Fruit fly (Drosophila melanogaster) whole organism, embryonic: ENCODE measurements around the gene Cpr30B.

Experiments
- Atf6 ChIP-seq: fragments of 200-800 bp; sonication (Bioruptor generic); IDR thresholded peaks from 2 replicates; pipeline ENCODE4 v1.3.6; 2022; ENCODE audit warnings: missing biosample characterization, missing genetic modification characterization
- CG10147 ChIP-seq: fragments of 200-800 bp; sonication (Bioruptor generic); optimal IDR thresholded peaks from 2 replicates; lab custom pipeline; 2019; ENCODE audit warnings: missing biosample characterization, mild to moderate bottlenecking, missing genetic modification characterization, moderate library complexity
- CG10462 ChIP-seq: fragments of 200-800 bp; sonication (Bioruptor generic); optimal IDR thresholded peaks from 2 replicates; lab custom pipeline; 2016; ENCODE audit warnings: missing biosample characterization, missing genetic modification characterization
- CG10654 ChIP-seq: fragments of 200-800 bp; sonication (Bioruptor generic); optimal IDR thresholded peaks from 2 replicates; lab custom pipeline; 2016; ENCODE audit warnings: missing biosample characterization, missing genetic modification characterization
- CG12219 ChIP-seq: fragments of 200-800 bp; sonication (Bioruptor generic); optimal IDR thresholded peaks from 3 replicates; lab custom pipeline; 2018; ENCODE audit warnings: missing biosample characterization, mild to moderate bottlenecking, missing genetic modification characterization
- CG12236 ChIP-seq: fragments of 200-800 bp; sonication (Bioruptor generic); optimal IDR thresholded peaks from 2 replicates; lab custom pipeline; 2016; ENCODE audit warnings: missing biosample characterization, missing genetic modification characterization
- CG13287 ChIP-seq: fragments of 200-800 bp; sonication (Bioruptor generic); IDR thresholded peaks from 2 replicates; pipeline ENCODE4 v1.3.6; 2022; ENCODE audit warnings: missing biosample characterization, missing genetic modification characterization; ENCODE audit not compliant: partially characterized antibody
- CG15479 ChIP-seq: fragments of 200-800 bp; sonication (Bioruptor generic); optimal IDR thresholded peaks from 3 replicates; lab custom pipeline; 2019; ENCODE audit warnings: missing biosample characterization, mild to moderate bottlenecking, missing genetic modification characterization, moderate library complexity
- CG16863 ChIP-seq: fragments of 200-800 bp; sonication (Bioruptor generic); optimal IDR thresholded peaks from 3 replicates; lab custom pipeline; 2016; ENCODE audit warnings: missing biosample characterization, missing genetic modification characterization
- CG17359 ChIP-seq: fragments of 200-800 bp; sonication (Bioruptor generic); optimal IDR thresholded peaks from 3 replicates; lab custom pipeline; 2018; ENCODE audit warnings: missing biosample characterization, mild to moderate bottlenecking, missing genetic modification characterization, moderate library complexity
- CG1792 ChIP-seq: fragments of 200-800 bp; sonication (Bioruptor generic); optimal IDR thresholded peaks from 2 replicates; lab custom pipeline; 2016; ENCODE audit warnings: missing biosample characterization, missing genetic modification characterization
- CG1832 ChIP-seq: fragments of 200-800 bp; sonication (Bioruptor generic); optimal IDR thresholded peaks from 2 replicates; lab custom pipeline; 2017; ENCODE audit warnings: missing biosample characterization, mild to moderate bottlenecking, missing genetic modification characterization, inconsistent platforms
- CG31224 ChIP-seq: fragments of 200-800 bp; sonication (Bioruptor generic); IDR thresholded peaks from 2 replicates; pipeline ENCODE4 v1.3.6; 2022; ENCODE audit warnings: missing biosample characterization, missing genetic modification characterization
- CG7745 ChIP-seq: fragments of 200-800 bp; sonication (Bioruptor generic); optimal IDR thresholded peaks from 2 replicates; lab custom pipeline; 2018; ENCODE audit warnings: missing biosample characterization, mild to moderate bottlenecking, missing genetic modification characterization, moderate library complexity
- CG9215 ChIP-seq: fragments of 200-800 bp; sonication (Bioruptor generic); IDR thresholded peaks from 2 replicates; pipeline ENCODE4 v1.3.6; 2022; ENCODE audit warnings: missing biosample characterization, missing genetic modification characterization
- CG9609 ChIP-seq: fragments of 200-800 bp; sonication (Bioruptor generic); optimal IDR thresholded peaks from 3 replicates; lab custom pipeline; 2016; ENCODE audit warnings: missing biosample characterization, missing genetic modification characterization
- CG9817 ChIP-seq: fragments of 200-800 bp; sonication (Bioruptor generic); optimal IDR thresholded peaks from 2 replicates; lab custom pipeline; 2018; ENCODE audit warnings: missing biosample characterization, mild to moderate bottlenecking, missing genetic modification characterization, moderate library complexity
- CkIIα-i1 ChIP-seq: fragments of 200-800 bp; sonication (Bioruptor generic); IDR thresholded peaks from 2 replicates; pipeline ENCODE4 v1.3.6; 2022; ENCODE audit warnings: missing biosample characterization, missing genetic modification characterization
- E2f2 ChIP-seq: fragments of 200-800 bp; sonication (Bioruptor generic); IDR thresholded peaks from 2 replicates; pipeline ENCODE4 v1.3.6; 2022; ENCODE audit warnings: missing biosample characterization, missing genetic modification characterization
- Fer2 ChIP-seq: fragments of 200-800 bp; sonication (Bioruptor generic); optimal IDR thresholded peaks from 2 replicates; lab custom pipeline; 2018; ENCODE audit warnings: missing biosample characterization, mild to moderate bottlenecking, missing genetic modification characterization, moderate library complexity
- GATAe ChIP-seq: fragments of 200-800 bp; sonication (Bioruptor generic); conservative IDR thresholded peaks from 2 replicates; pipeline ENCODE4 v1.3.6; 2022; ENCODE audit warnings: missing biosample characterization, missing genetic modification characterization
- Hr3 ChIP-seq: fragments of 200-800 bp; sonication (Bioruptor generic); optimal IDR thresholded peaks from 3 replicates; lab custom pipeline; 2016; ENCODE audit warnings: missing biosample characterization, missing genetic modification characterization
- Hr39 ChIP-seq: fragments of >200 bp; optimal IDR thresholded peaks from 2 replicates; lab custom pipeline; 2017
- Mad ChIP-seq: fragments of 200-800 bp; sonication (Bioruptor generic); optimal IDR thresholded peaks from 2 replicates; lab custom pipeline; 2016; ENCODE audit warnings: missing biosample characterization, missing genetic modification characterization
- Nf-YC ChIP-seq: fragments of 200-800 bp; optimal IDR thresholded peaks from 3 replicates; lab custom pipeline; 2019; ENCODE audit warnings: missing biosample characterization, mild to moderate bottlenecking, missing genetic modification characterization, moderate library complexity
- NfI ChIP-seq: fragments of 200-800 bp; sonication (Bioruptor generic); optimal IDR thresholded peaks from 3 replicates; lab custom pipeline; 2018; ENCODE audit warnings: missing biosample characterization, mild to moderate bottlenecking, missing genetic modification characterization, moderate library complexity
- Optix ChIP-seq: fragments of 200-800 bp; sonication (Bioruptor generic); IDR thresholded peaks from 3 replicates; pipeline ENCODE4 v1.3.6; 2022; ENCODE audit warnings: missing biosample characterization, missing genetic modification characterization
- al ChIP-seq: fragments of 200-800 bp; sonication (Bioruptor generic); IDR thresholded peaks from 2 replicates; pipeline ENCODE4 v1.3.6; 2022; ENCODE audit warnings: missing biosample characterization, missing genetic modification characterization
- ap ChIP-seq: fragments of 200-800 bp; sonication (Bioruptor generic); IDR thresholded peaks from 2 replicates; pipeline ENCODE4 v1.3.6; 2022; ENCODE audit warnings: missing biosample characterization, missing genetic modification characterization
- ash1 ChIP-seq: fragments of 200-800 bp; sonication (Bioruptor generic); optimal IDR thresholded peaks from 2 replicates; lab custom pipeline; 2018; ENCODE audit warnings: missing biosample characterization, mild to moderate bottlenecking, missing genetic modification characterization
- bcd ChIP-seq: fragments of 200-800 bp; sonication (Bioruptor generic); optimal IDR thresholded peaks from 2 replicates; lab custom pipeline; 2017; ENCODE audit warnings: missing biosample characterization, mild to moderate bottlenecking, missing genetic modification characterization
- cas ChIP-seq: fragments of 200-800 bp; sonication (Bioruptor generic); IDR thresholded peaks from 2 replicates; pipeline ENCODE4 v1.3.6; 2022; ENCODE audit warnings: missing biosample characterization, missing genetic modification characterization
- corto ChIP-seq: fragments of 200-800 bp; sonication (Bioruptor generic); optimal IDR thresholded peaks from 2 replicates; lab custom pipeline; 2016; ENCODE audit warnings: missing biosample characterization, mild to moderate bottlenecking, missing genetic modification characterization, moderate library complexity
- dmrt99B ChIP-seq: fragments of 200-800 bp; sonication (Bioruptor generic); optimal IDR thresholded peaks from 2 replicates; lab custom pipeline; 2018; ENCODE audit warnings: missing biosample characterization, mild to moderate bottlenecking, missing genetic modification characterization, moderate library complexity
- lab ChIP-seq: fragments of 200-800 bp; sonication (Bioruptor generic); optimal IDR thresholded peaks from 3 replicates; lab custom pipeline; 2017; ENCODE audit warnings: missing biosample characterization, missing genetic modification characterization, mild to moderate bottlenecking, moderate library complexity, missing genetic modification reagents
- lov ChIP-seq, 2 experiments: fragments of 200-800 bp in 1 of 2; fragments of >200 bp in 1 of 2; sonication (Bioruptor generic) in 1 of 2; IDR thresholded peaks in 1 of 2; optimal IDR thresholded peaks in 1 of 2; 2 replicates in 1 of 2; 3 replicates in 1 of 2; pipeline versions ENCODE4 v1.3.6 to Lab custom; 2017 to 2022; ENCODE audit warnings: missing biosample characterization in 1 of 2, missing genetic modification characterization in 1 of 2
- luna ChIP-seq: fragments of 200-800 bp; sonication (Bioruptor generic); optimal IDR thresholded peaks from 2 replicates; lab custom pipeline; 2016; ENCODE audit warnings: missing biosample characterization, missing genetic modification characterization
- nerfin-2 ChIP-seq: fragments of 200-800 bp; sonication (Bioruptor generic); IDR thresholded peaks from 2 replicates; pipeline ENCODE4 v1.3.6; 2022; ENCODE audit warnings: missing biosample characterization, missing genetic modification characterization; ENCODE audit not compliant: partially characterized antibody
- pan ChIP-seq, 4 experiments: fragments of >200 bp in 3 of 4; fragments of 200-800 bp in 1 of 4; sonication (Bioruptor generic) in 1 of 4; optimal IDR thresholded peaks in 3 of 4; IDR thresholded peaks in 1 of 4; 2 replicates each; pipeline versions ENCODE4 v1.3.6 to Lab custom; 2017 to 2022; ENCODE audit warnings: missing biosample characterization in 2 of 4, missing genetic modification characterization in 2 of 4, mixed read lengths in 1 of 4
- pb ChIP-seq: fragments of 200-800 bp; sonication (Bioruptor generic); optimal IDR thresholded peaks from 3 replicates; lab custom pipeline; 2016; ENCODE audit warnings: missing biosample characterization, missing genetic modification characterization
- pfk ChIP-seq: fragments of 200-800 bp; sonication (Bioruptor generic); optimal IDR thresholded peaks from 2 replicates; lab custom pipeline; 2018; ENCODE audit warnings: missing biosample characterization, mild to moderate bottlenecking, missing genetic modification characterization, moderate library complexity
- pita ChIP-seq: fragments of 200-800 bp; sonication (Bioruptor generic); optimal IDR thresholded peaks from 2 replicates; lab custom pipeline; 2017; ENCODE audit warnings: missing biosample characterization, mild to moderate bottlenecking, missing genetic modification characterization
- repo ChIP-seq: fragments of 200-800 bp; sonication (Bioruptor generic); optimal IDR thresholded peaks from 2 replicates; lab custom pipeline; 2016; ENCODE audit warnings: missing biosample characterization, missing genetic modification characterization
- sd ChIP-seq: fragments of 200-800 bp; sonication (Bioruptor generic); optimal IDR thresholded peaks from 3 replicates; lab custom pipeline; 2018; ENCODE audit warnings: missing biosample characterization, mild to moderate bottlenecking, missing genetic modification characterization, moderate library complexity
- sima ChIP-seq: fragments of 200-800 bp; sonication (Bioruptor generic); optimal IDR thresholded peaks from 2 replicates; lab custom pipeline; 2016; ENCODE audit warnings: missing biosample characterization, missing genetic modification characterization
- slp2 ChIP-seq: fragments of 200-800 bp; sonication (Bioruptor generic); optimal IDR thresholded peaks from 2 replicates; lab custom pipeline; 2016; ENCODE audit warnings: missing biosample characterization, missing genetic modification characterization
- sna ChIP-seq: fragments of 200-800 bp; sonication (Bioruptor generic); IDR thresholded peaks from 2 replicates; pipeline ENCODE4 v1.3.6; 2022; ENCODE audit warnings: missing biosample characterization, missing genetic modification characterization; ENCODE audit not compliant: partially characterized antibody
- stwl ChIP-seq: fragments of 200-800 bp; sonication (Bioruptor generic); optimal IDR thresholded peaks from 3 replicates; lab custom pipeline; 2018; ENCODE audit warnings: missing biosample characterization, mild to moderate bottlenecking, missing genetic modification characterization, moderate library complexity
- trh ChIP-seq: fragments of 200-800 bp; sonication (Bioruptor generic); optimal IDR thresholded peaks from 2 replicates; lab custom pipeline; 2016; ENCODE audit warnings: missing biosample characterization, missing genetic modification characterization

Gene Cpr30B

DNA sequence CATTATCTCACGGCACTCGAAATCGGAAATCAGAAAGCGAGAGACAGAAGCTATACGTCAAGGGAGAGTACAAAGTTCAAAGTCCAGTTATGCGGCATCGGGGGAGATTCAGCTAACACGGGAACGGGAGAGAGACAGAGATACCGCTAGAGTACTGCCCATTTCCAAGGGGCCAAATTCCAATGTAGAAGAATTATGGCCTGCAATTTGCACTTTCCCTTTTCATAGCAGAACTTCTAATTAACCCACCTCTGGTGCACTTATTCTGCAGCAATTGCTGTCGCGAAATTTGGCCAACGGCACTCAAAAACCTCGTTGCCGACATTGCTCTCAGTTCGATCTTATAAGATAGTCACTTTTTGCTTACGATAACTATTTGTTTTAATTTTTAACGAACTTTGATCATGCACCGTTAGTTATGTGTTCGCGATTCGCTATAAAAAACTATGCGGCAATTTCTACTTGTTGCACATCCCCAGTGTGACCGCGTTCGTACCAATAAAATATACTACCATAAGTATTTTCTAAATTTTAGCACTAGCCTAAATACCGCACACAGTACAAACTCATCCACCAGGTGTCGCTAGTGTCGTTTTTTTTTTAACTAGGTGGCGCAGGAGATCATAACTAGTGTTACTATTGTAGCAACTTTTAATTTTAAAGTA, 33.7 kb downstream of the Cpr30B start, which contains the start of gene Mtpalpha (continued):
- TF ChIP-seq repo = no peak
- peak; percentile 7 for TF ChIP-seq CG17359 (tag; lab: Kevin White, UChicago)
- TF ChIP-seq Nf-YC = no peak
- TF ChIP-seq CG7745 (tag; lab: Kevin White, UChicago) = no peak
- no peak for TF ChIP-seq sna (GFP tag; lab: Robert Waterston, UW)
- no peak for TF ChIP-seq Mad (GFP tag; lab: Kevin White, UChicago)
- TF ChIP-seq lov (optimal IDR thresholded peaks at IDR 0.05; lab: Kevin White, UChicago) = no peak
- TF ChIP-seq lov (GFP tag; IDR thresholded peaks at IDR 0.05; lab: Robert Waterston, UW) = no peak
- no peak for TF ChIP-seq CG15479 (GFP tag; lab: Kevin White, UChicago)
- TF ChIP-seq pan (optimal IDR thresholded peaks at IDR 0.05; lab: Kevin White, UChicago) = no peak
- TF ChIP-seq pan (GFP tag; optimal IDR thresholded peaks at IDR 0.05 in 1 of 2, IDR thresholded peaks at IDR 0.05 in 1 of 2) = peak in 1 of 2 experiments; percentile 18
- no peak for TF ChIP-seq CG12219 (GFP tag; lab: Kevin White, UChicago)
- TF ChIP-seq CG10654 (GFP tag; lab: Kevin White, UChicago) = no peak
- TF ChIP-seq pfk (GFP tag; lab: Kevin White, UChicago) = no peak
- no peak for TF ChIP-seq pb (GFP tag; lab: Kevin White, UChicago)
- no peak for TF ChIP-seq Fer2 (tag; lab: Kevin White, UChicago)
- TF ChIP-seq CG12236 (GFP tag; lab: Kevin White, UChicago) = no peak
- TF ChIP-seq CkIIα-i1 (GFP tag; lab: Robert Waterston, UW) = no peak
- TF ChIP-seq NfI (GFP tag; lab: Kevin White, UChicago) = peak; percentile 25
- TF ChIP-seq Optix = no peak
- TF ChIP-seq sd (tag; lab: Kevin White, UChicago) = no peak
- peak; percentile 43 for TF ChIP-seq Hr3 (GFP tag; lab: Kevin White, UChicago)
- TF ChIP-seq stwl = peak; percentile 84
- no peak for TF ChIP-seq GATAe (GFP tag; lab: Robert Waterston, UW)
- TF ChIP-seq al (GFP tag; lab: Robert Waterston, UW) = no peak
- no peak for TF ChIP-seq slp2 (GFP tag; lab: Kevin White, UChicago)
- no peak for TF ChIP-seq CG9215 (GFP tag; lab: Robert Waterston, UW)
- peak; percentile 25; the same call in 1 of the 2 replicates for TF ChIP-seq E2f2 (GFP tag; lab: Robert Waterston, UW)
- TF ChIP-seq CG16863 (GFP tag; lab: Kevin White, UChicago) = peak; percentile 37
- TF ChIP-seq bcd (GFP tag; lab: Kevin White, UChicago) = no peak
- no peak for TF ChIP-seq CG31224 (GFP tag; lab: Robert Waterston, UW)
- no peak; the same call in none of the 2 replicates for TF ChIP-seq CG13287 (GFP tag; lab: Robert Waterston, UW)
- TF ChIP-seq trh (GFP tag; lab: Kevin White, UChicago) = no peak
- peak; percentile 13 for TF ChIP-seq CG9609
- no peak for TF ChIP-seq Atf6
- TF ChIP-seq CG10462 (GFP tag; lab: Kevin White, UChicago) = peak; percentile 34
- no peak for TF ChIP-seq ap (GFP tag; lab: Robert Waterston, UW)
- no peak for TF ChIP-seq CG10147
- TF ChIP-seq CG1792 = no peak
- TF ChIP-seq lab = no peak
- no peak for TF ChIP-seq Hr39
- TF ChIP-seq luna (GFP tag; lab: Kevin White, UChicago) = no peak
- TF ChIP-seq cas (GFP tag; lab: Robert Waterston, UW) = no peak
- no peak for TF ChIP-seq corto (GFP tag; lab: Kevin White, UChicago)
- TF ChIP-seq nerfin-2 (GFP tag; lab: Robert Waterston, UW) = no peak
- no peak for TF ChIP-seq CG1832 (GFP tag; lab: Kevin White, UChicago)
- no peak for TF ChIP-seq ash1 (GFP tag; lab: Kevin White, UChicago)
- TF ChIP-seq dmrt99B (tag; lab: Kevin White, UChicago) = peak; percentile 1
- TF ChIP-seq pita (GFP tag; lab: Kevin White, UChicago) = peak; percentile 29
- peak; percentile 46 for TF ChIP-seq CG9817 (tag; lab: Kevin White, UChicago)
- no peak for TF ChIP-seq sima
